Fruit fly (Drosophila melanogaster): ENCODE measurements around the gene myd.

Gene myd

dm6 chr3R:19226137-19226873 lies 45.8 kb downstream of the myd start, which contains the start of gene vib (continued):
- TF ChIP-seq hbn (GFP tag; IDR thresholded peaks at IDR 0.05; ENCODE audit: partially characterized antibody) (peak; percentile 85), Atf3 (GFP tag; optimal IDR thresholded peaks at IDR 0.05) (no peak), jumu (GFP tag; optimal IDR thresholded peaks at IDR 0.05) (peak; percentile 33), nau (GFP tag; optimal IDR thresholded peaks at IDR 0.05) (no peak), Max (GFP tag; optimal IDR thresholded peaks at IDR 0.05) (peak; percentile 35), Nf-YA (GFP tag; IDR thresholded peaks at IDR 0.05) (no peak; the same call in 1 of the 2 replicates), CG10321 (GFP tag; IDR thresholded peaks at IDR 0.05) (no peak), cato (GFP tag; optimal IDR thresholded peaks at IDR 0.05; ENCODE audit: borderline replicate concordance) (no peak), CG32767 (GFP tag; IDR thresholded peaks at IDR 0.05) (peak; percentile 54; the same call in 1 of the 2 replicates), chif (GFP tag; optimal IDR thresholded peaks at IDR 0.05) (no peak), CG9817 (tag; optimal IDR thresholded peaks at IDR 0.05) (peak; percentile 6), CG9215 (GFP tag; IDR thresholded peaks at IDR 0.05) (no peak), psq (GFP tag; optimal IDR thresholded peaks at IDR 0.05) (no peak), Xbp1 (GFP tag; optimal IDR thresholded peaks at IDR 0.05) (peak; percentile 63), CG12769 (tag; optimal IDR thresholded peaks at IDR 0.05) (no peak), CG12659 (GFP tag; optimal IDR thresholded peaks at IDR 0.05) (peak; percentile 73), CG2875 (GFP tag; optimal IDR thresholded peaks at IDR 0.05) (no peak), CG14441 (GFP tag; IDR thresholded peaks at IDR 0.05) (peak; percentile 54; the same call in 1 of the 2 replicates), Bgb (GFP tag; IDR thresholded peaks at IDR 0.05; ENCODE audit: partially characterized antibody) (peak; percentile 97), Hand (GFP tag; optimal IDR thresholded peaks at IDR 0.05) (no peak), cad (GFP tag; optimal IDR thresholded peaks at IDR 0.05) (no peak), ash1 (GFP tag; optimal IDR thresholded peaks at IDR 0.05) (peak; percentile 15), yki (optimal IDR thresholded peaks at IDR 0.05) (no peak), zen2 (GFP tag; IDR thresholded peaks at IDR 0.05; ENCODE audit: partially characterized antibody) (peak; percentile 86), lab (GFP tag; optimal IDR thresholded peaks at IDR 0.05) (peak; percentile 83), CG4707 (GFP tag; optimal IDR thresholded peaks at IDR 0.05) (no peak), zen (tag; optimal IDR thresholded peaks at IDR 0.05) (peak; percentile 32), klu (GFP tag; IDR thresholded peaks at IDR 0.05) (no peak), Taf1 (GFP tag; IDR thresholded peaks at IDR 0.05) (no peak), CG11398 (GFP tag; optimal IDR thresholded peaks at IDR 0.05) (no peak), E2f2 (GFP tag; IDR thresholded peaks at IDR 0.05) (peak; percentile 76), CG7928 (GFP tag; optimal IDR thresholded peaks at IDR 0.05) (no peak), CG5180 (GFP tag; optimal IDR thresholded peaks at IDR 0.05) (no peak), fd96Cb (tag; optimal IDR thresholded peaks at IDR 0.05) (peak; percentile 16), CG13894 (tag; optimal IDR thresholded peaks at IDR 0.05) (no peak), aop (GFP tag; IDR thresholded peaks at IDR 0.05) (no peak), CG34224 (GFP tag; IDR thresholded peaks at IDR 0.05; ENCODE audit: partially characterized antibody) (peak; percentile 89), CG7372 (GFP tag; IDR thresholded peaks at IDR 0.05) (no peak), tup (GFP tag; optimal IDR thresholded peaks at IDR 0.05) (peak; percentile 26), bowl (GFP tag; IDR thresholded peaks at IDR 0.05) (no peak), Xrp1 (GFP tag; IDR thresholded peaks at IDR 0.05) (peak; percentile 73), vvl (GFP tag; IDR thresholded peaks at IDR 0.05) (peak; percentile 81), CG30431 (GFP tag; optimal IDR thresholded peaks at IDR 0.05) (no peak), CG18262 (tag; optimal IDR thresholded peaks at IDR 0.05) (peak; percentile 69), CG6175 (GFP tag; IDR thresholded peaks at IDR 0.05) (no peak), Ets65A (GFP tag) (peak; percentile 52), onecut (GFP tag; IDR thresholded peaks at IDR 0.05) (peak; percentile 72), Dll (GFP tag; IDR thresholded peaks at IDR 0.05; ENCODE audit: partially characterized antibody) (peak; percentile 86), CG32772 (GFP tag; IDR thresholded peaks at IDR 0.05) (no peak)
